Fruit fly (Drosophila melanogaster) whole organism, embryonic: ENCODE data around the gene Lcp65Ac.

Experiments used
- Asciz ChIP-seq: fragments of 200-800 bp; sonication (Bioruptor generic); optimal IDR thresholded peaks from 2 replicates; lab custom pipeline; 2017; ENCODE audit warnings: missing biosample characterization, mild to moderate bottlenecking, missing genetic modification characterization, missing genetic modification reagents
- CG10321 ChIP-seq: fragments of 200-800 bp; sonication (Bioruptor generic); IDR thresholded peaks from 2 replicates; pipeline ENCODE4 v1.3.6; 2022; ENCODE audit warnings: missing biosample characterization, missing genetic modification characterization
- CG10431 ChIP-seq: fragments of 200-800 bp; sonication (Bioruptor generic); optimal IDR thresholded peaks from 3 replicates; lab custom pipeline; 2018; ENCODE audit warnings: missing biosample characterization, mild to moderate bottlenecking, missing genetic modification characterization
- CG11456 ChIP-seq: fragments of 200-800 bp; sonication (Bioruptor generic); IDR thresholded peaks from 3 replicates; pipeline ENCODE4 v1.3.6; 2022; ENCODE audit warnings: missing biosample characterization, missing genetic modification characterization
- CG11504 ChIP-seq: fragments of 200-800 bp; sonication (Bioruptor generic); optimal IDR thresholded peaks from 3 replicates; lab custom pipeline; 2019; ENCODE audit warnings: missing biosample characterization, mild to moderate bottlenecking, missing genetic modification characterization, moderate library complexity
- CG12942 ChIP-seq: fragments of 200-800 bp; sonication (Bioruptor generic); optimal IDR thresholded peaks from 3 replicates; lab custom pipeline; 2016; ENCODE audit warnings: missing biosample characterization, missing genetic modification characterization
- CG13287 ChIP-seq: fragments of 200-800 bp; sonication (Bioruptor generic); IDR thresholded peaks from 2 replicates; pipeline ENCODE4 v1.3.6; 2022; ENCODE audit warnings: missing biosample characterization, missing genetic modification characterization; ENCODE audit not compliant: partially characterized antibody
- CG15011 ChIP-seq: fragments of 200-800 bp; sonication (Bioruptor generic); optimal IDR thresholded peaks from 3 replicates; lab custom pipeline; 2018; ENCODE audit warnings: missing biosample characterization, mild to moderate bottlenecking, missing genetic modification characterization
- CG18011 ChIP-seq: fragments of 200-800 bp; sonication (Bioruptor generic); optimal IDR thresholded peaks from 2 replicates; lab custom pipeline; 2017; ENCODE audit warnings: missing biosample characterization, missing genetic modification characterization, mild to moderate bottlenecking, moderate library complexity, missing genotype
- CG2116 ChIP-seq: fragments of 200-800 bp; sonication (Bioruptor generic); optimal IDR thresholded peaks from 3 replicates; lab custom pipeline; 2018; ENCODE audit warnings: missing biosample characterization, mild to moderate bottlenecking, missing genetic modification characterization
- CG2889 ChIP-seq: fragments of 200-800 bp; sonication (Bioruptor generic); IDR thresholded peaks from 3 replicates; pipeline ENCODE4 v1.3.6; 2022; ENCODE audit warnings: missing biosample characterization, missing genetic modification characterization
- CG31388 ChIP-seq: fragments of 200-800 bp; sonication (Bioruptor generic); optimal IDR thresholded peaks from 2 replicates; lab custom pipeline; 2016; ENCODE audit warnings: missing biosample characterization, missing genetic modification characterization
- CG3163 ChIP-seq: fragments of 200-800 bp; sonication (Bioruptor generic); optimal IDR thresholded peaks from 3 replicates; lab custom pipeline; 2016; ENCODE audit warnings: missing biosample characterization, missing genetic modification characterization
- CG3281 ChIP-seq: fragments of 200-800 bp; sonication (Bioruptor generic); optimal IDR thresholded peaks from 3 replicates; lab custom pipeline; 2017; ENCODE audit warnings: missing biosample characterization, mild to moderate bottlenecking, missing genetic modification characterization
- CG4820 ChIP-seq: fragments of 200-800 bp; sonication (Bioruptor generic); optimal IDR thresholded peaks from 3 replicates; lab custom pipeline; 2016; ENCODE audit warnings: missing biosample characterization, missing genetic modification characterization
- CG4854 ChIP-seq: fragments of 200-800 bp; sonication (Bioruptor generic); optimal IDR thresholded peaks from 2 replicates; lab custom pipeline; 2016; ENCODE audit warnings: missing biosample characterization, missing genetic modification characterization, inconsistent platforms
- CG5180 ChIP-seq: fragments of 200-800 bp; sonication (Bioruptor generic); optimal IDR thresholded peaks from 3 replicates; lab custom pipeline; 2017; ENCODE audit warnings: missing biosample characterization, missing genetic modification characterization, mild to moderate bottlenecking, moderate library complexity, missing genetic modification reagents
- CG6654 ChIP-seq: fragments of 200-800 bp; sonication (Bioruptor generic); optimal IDR thresholded peaks from 2 replicates; lab custom pipeline; 2017; ENCODE audit warnings: missing biosample characterization, mild to moderate bottlenecking, missing genetic modification characterization
- CG6854 ChIP-seq: fragments of 200-800 bp; sonication (Bioruptor generic); optimal IDR thresholded peaks from 3 replicates; lab custom pipeline; 2017; ENCODE audit warnings: missing biosample characterization, mild to moderate bottlenecking, missing genetic modification characterization
- CG7839 ChIP-seq: fragments of 200-800 bp; sonication (Bioruptor generic); optimal IDR thresholded peaks from 3 replicates; lab custom pipeline; 2018; ENCODE audit warnings: missing biosample characterization, mild to moderate bottlenecking, missing genetic modification characterization, moderate library complexity
- CG7987 ChIP-seq: fragments of 200-800 bp; sonication (Bioruptor generic); optimal IDR thresholded peaks from 2 replicates; lab custom pipeline; 2018; ENCODE audit warnings: missing biosample characterization, mild to moderate bottlenecking, missing genetic modification characterization, moderate library complexity
- D ChIP-seq, 2 experiments: fragments of 200-800 bp in 1 of 2; fragments of >200 bp in 1 of 2; sonication (Bioruptor generic) in 1 of 2; optimal IDR thresholded peaks; 2 replicates in 1 of 2; 3 replicates in 1 of 2; lab custom pipeline; 2017; ENCODE audit warnings: mild to moderate bottlenecking in 1 of 2, missing biosample characterization in 1 of 2, missing genetic modification characterization in 1 of 2, missing genetic modification reagents in 1 of 2
- D19B ChIP-seq: fragments of 200-800 bp; sonication (Bioruptor generic); optimal IDR thresholded peaks from 2 replicates; lab custom pipeline; 2017; ENCODE audit warnings: missing biosample characterization, mild to moderate bottlenecking, missing genetic modification characterization
- Dip2 ChIP-seq: fragments of 200-800 bp; sonication (Bioruptor generic); IDR thresholded peaks from 2 replicates; pipeline ENCODE4 v1.3.6; 2022; ENCODE audit warnings: missing biosample characterization, missing genetic modification characterization
- Dp ChIP-seq: fragments of 200-800 bp; sonication (Bioruptor generic); optimal IDR thresholded peaks from 2 replicates; lab custom pipeline; 2018; ENCODE audit warnings: missing biosample characterization, mild to moderate bottlenecking, missing genetic modification characterization, moderate library complexity
- Nf-YC ChIP-seq: fragments of 200-800 bp; optimal IDR thresholded peaks from 3 replicates; lab custom pipeline; 2019; ENCODE audit warnings: missing biosample characterization, mild to moderate bottlenecking, missing genetic modification characterization, moderate library complexity
- Sox102F ChIP-seq: fragments of 200-800 bp; sonication (Bioruptor generic); optimal IDR thresholded peaks from 2 replicates; lab custom pipeline; 2018; ENCODE audit warnings: missing biosample characterization, mild to moderate bottlenecking, missing genetic modification characterization, moderate library complexity
- Ssrp ChIP-seq: fragments of 200-800 bp; sonication (Bioruptor generic); optimal IDR thresholded peaks from 2 replicates; lab custom pipeline; 2018; ENCODE audit warnings: missing biosample characterization, mild to moderate bottlenecking, missing genetic modification characterization, moderate library complexity
- Taf1 ChIP-seq: fragments of 200-800 bp; sonication (Bioruptor generic); IDR thresholded peaks from 2 replicates; pipeline ENCODE4 v1.3.6; 2022; ENCODE audit warnings: missing biosample characterization, missing genetic modification characterization
- Vsx1 ChIP-seq: fragments of 200-800 bp; sonication (Bioruptor generic); optimal IDR thresholded peaks from 2 replicates; lab custom pipeline; 2017; ENCODE audit warnings: missing biosample characterization, mild to moderate bottlenecking, missing genetic modification characterization, missing genetic modification reagents
- ase ChIP-seq: fragments of 200-800 bp; sonication (Bioruptor generic); IDR thresholded peaks from 3 replicates; pipeline ENCODE4 v1.3.6; 2022; ENCODE audit warnings: missing biosample characterization, missing genetic modification characterization
- br ChIP-seq: fragments of >200 bp; optimal IDR thresholded peaks from 2 replicates; lab custom pipeline; 2017
- cg ChIP-seq: fragments of 200-800 bp; sonication (Bioruptor generic); optimal IDR thresholded peaks from 3 replicates; lab custom pipeline; 2019; ENCODE audit warnings: missing biosample characterization, mild to moderate bottlenecking, missing genetic modification characterization, moderate library complexity
- dimm ChIP-seq: fragments of 200-800 bp; sonication (Bioruptor generic); IDR thresholded peaks from 2 replicates; pipeline ENCODE4 v1.3.6; 2022; ENCODE audit warnings: missing biosample characterization, missing genetic modification characterization
- exex ChIP-seq: fragments of 200-800 bp; sonication (Bioruptor generic); optimal IDR thresholded peaks from 4 replicates; lab custom pipeline; 2018; ENCODE audit warnings: missing biosample characterization, mild to moderate bottlenecking, missing genetic modification characterization, moderate library complexity
- eyg ChIP-seq: fragments of 200-800 bp; sonication (Bioruptor generic); optimal IDR thresholded peaks from 3 replicates; lab custom pipeline; 2016; ENCODE audit warnings: missing biosample characterization, missing genetic modification characterization
- fd64A ChIP-seq: fragments of 200-800 bp; sonication (Bioruptor generic); optimal IDR thresholded peaks from 3 replicates; lab custom pipeline; 2018; ENCODE audit warnings: missing biosample characterization, mild to moderate bottlenecking, missing genetic modification characterization
- gfzf ChIP-seq: fragments of 200-800 bp; sonication (Bioruptor generic); optimal IDR thresholded peaks from 2 replicates; lab custom pipeline; 2016; ENCODE audit warnings: missing biosample characterization, mild to moderate bottlenecking, missing genetic modification characterization, moderate library complexity
- grn ChIP-seq: fragments of 200-800 bp; sonication (Bioruptor generic); optimal IDR thresholded peaks from 3 replicates; lab custom pipeline; 2017; ENCODE audit warnings: missing biosample characterization, missing genetic modification characterization
- h ChIP-seq: fragments of >200 bp; optimal IDR thresholded peaks from 2 replicates; lab custom pipeline; 2017
- hbn ChIP-seq: fragments of 200-800 bp; sonication (Bioruptor generic); IDR thresholded peaks from 2 replicates; pipeline ENCODE4 v1.3.6; 2022; ENCODE audit warnings: missing biosample characterization, missing genetic modification characterization; ENCODE audit not compliant: partially characterized antibody
- hkb ChIP-seq, 2 experiments: fragments of 200-800 bp in 1 of 2; fragments of >200 bp in 1 of 2; sonication (Bioruptor generic) in 1 of 2; IDR thresholded peaks in 1 of 2; optimal IDR thresholded peaks in 1 of 2; 2 replicates each; pipeline versions ENCODE4 v1.3.6 to Lab custom; 2017 to 2022; ENCODE audit warnings: missing biosample characterization in 1 of 2, missing genetic modification characterization in 1 of 2
- ind ChIP-seq: fragments of 200-800 bp; sonication (Bioruptor generic); optimal IDR thresholded peaks from 3 replicates; lab custom pipeline; 2016; ENCODE audit warnings: missing biosample characterization, missing genetic modification characterization
- lov ChIP-seq, 2 experiments: fragments of 200-800 bp in 1 of 2; fragments of >200 bp in 1 of 2; sonication (Bioruptor generic) in 1 of 2; IDR thresholded peaks in 1 of 2; optimal IDR thresholded peaks in 1 of 2; 2 replicates in 1 of 2; 3 replicates in 1 of 2; pipeline versions ENCODE4 v1.3.6 to Lab custom; 2017 to 2022; ENCODE audit warnings: missing biosample characterization in 1 of 2, missing genetic modification characterization in 1 of 2
- ranshi ChIP-seq: fragments of 200-800 bp; sonication (Bioruptor generic); IDR thresholded peaks from 2 replicates; pipeline ENCODE4 v1.3.6; 2022; ENCODE audit warnings: missing biosample characterization, missing genetic modification characterization
- sna ChIP-seq: fragments of 200-800 bp; sonication (Bioruptor generic); IDR thresholded peaks from 2 replicates; pipeline ENCODE4 v1.3.6; 2022; ENCODE audit warnings: missing biosample characterization, missing genetic modification characterization; ENCODE audit not compliant: partially characterized antibody
- sob ChIP-seq: fragments of 200-800 bp; sonication (Bioruptor generic); IDR thresholded peaks from 2 replicates; pipeline ENCODE4 v1.3.6; 2022; ENCODE audit warnings: missing biosample characterization, missing genetic modification characterization

The Lcp65Ac gene

DNA sequence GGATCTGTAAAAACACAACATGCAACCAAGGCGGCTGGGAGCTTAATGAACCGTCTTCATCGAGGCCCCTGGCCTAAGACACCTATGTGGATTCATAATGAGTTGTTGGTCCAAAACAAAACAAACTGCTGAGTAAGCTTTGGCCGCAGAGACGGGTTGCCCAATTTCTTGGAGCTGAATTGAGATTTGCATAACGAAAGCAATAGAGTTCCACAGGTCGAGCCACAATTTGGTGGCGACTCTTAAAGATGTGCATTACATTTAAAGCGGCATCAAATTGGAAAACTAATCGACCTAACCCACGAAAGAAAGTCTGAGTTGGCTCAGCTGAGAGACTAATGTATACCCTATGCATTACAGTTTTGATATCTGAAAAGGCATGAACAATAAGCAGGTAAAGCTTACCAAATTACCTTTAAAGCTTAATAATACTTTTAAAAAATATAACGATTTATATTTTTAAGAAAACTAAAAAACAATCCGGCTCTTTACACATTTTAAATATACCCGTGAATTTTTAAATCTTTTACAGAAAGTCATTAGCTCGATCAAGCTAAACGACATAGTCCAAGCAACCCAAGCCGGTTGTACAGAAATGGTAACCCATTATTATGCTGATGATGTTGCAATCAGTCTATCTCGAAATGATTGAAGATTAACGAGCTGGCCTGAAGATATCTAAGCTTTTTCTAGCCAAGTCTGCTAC lies 12.9 kb downstream of the Lcp65Ac start, which contains the start of gene CG13297 (continued):
- TF ChIP-seq Taf1 (GFP tag; lab: Robert Waterston, UW) = no peak
- peak; percentile 64 for TF ChIP-seq Asciz (GFP tag; lab: Kevin White, UChicago)
- TF ChIP-seq sob (GFP tag; lab: Robert Waterston, UW) = peak; percentile 40; the same call in 1 of the 2 replicates
- no peak for TF ChIP-seq CG18011
- TF ChIP-seq CG5180 = peak; percentile 63
- no peak for TF ChIP-seq CG4854 (GFP tag; lab: Kevin White, UChicago)
- TF ChIP-seq CG31388 (GFP tag; lab: Kevin White, UChicago) = no peak
- TF ChIP-seq dimm (GFP tag; lab: Robert Waterston, UW) = no peak
- TF ChIP-seq exex = no peak
- peak; percentile 45 for TF ChIP-seq ind
- TF ChIP-seq Vsx1 = peak; percentile 46
- TF ChIP-seq Nf-YC (tag; lab: Kevin White, UChicago) = no peak
- no peak for TF ChIP-seq CG6854 (GFP tag; lab: Kevin White, UChicago)
- no peak for TF ChIP-seq sna (GFP tag; lab: Robert Waterston, UW)
- no peak for TF ChIP-seq CG7987 (GFP tag; lab: Kevin White, UChicago)
- TF ChIP-seq CG10321 (GFP tag; lab: Robert Waterston, UW) = no peak
- TF ChIP-seq lov (optimal IDR thresholded peaks at IDR 0.05; lab: Kevin White, UChicago) = no peak
- no peak for TF ChIP-seq lov (GFP tag; IDR thresholded peaks at IDR 0.05; lab: Robert Waterston, UW)
- no peak for TF ChIP-seq D (optimal IDR thresholded peaks at IDR 0.05; lab: Kevin White, UChicago)
- TF ChIP-seq D (GFP tag; optimal IDR thresholded peaks at IDR 0.05; lab: Kevin White, UChicago) = peak; percentile 57
- no peak for TF ChIP-seq CG12942 (GFP tag; lab: Kevin White, UChicago)
- no peak for TF ChIP-seq CG2116
- no peak for TF ChIP-seq fd64A
- TF ChIP-seq br (lab: Kevin White, UChicago) = no peak
- TF ChIP-seq CG11504 = peak; percentile 86
- no peak for TF ChIP-seq CG3281
- TF ChIP-seq CG15011 (GFP tag; lab: Kevin White, UChicago) = no peak
- no peak for TF ChIP-seq cg
- TF ChIP-seq CG6654 = no peak
- no peak for TF ChIP-seq Dp
- TF ChIP-seq Sox102F (GFP tag; lab: Kevin White, UChicago) = peak; percentile 76
- TF ChIP-seq eyg = no peak
- TF ChIP-seq hkb (optimal IDR thresholded peaks at IDR 0.05; lab: Kevin White, UChicago) = no peak
- TF ChIP-seq hkb (GFP tag; IDR thresholded peaks at IDR 0.05; lab: Robert Waterston, UW) = peak; percentile 65; the same call in 1 of the 2 replicates
- TF ChIP-seq ranshi (GFP tag; lab: Robert Waterston, UW) = peak; percentile 21; the same call in 1 of the 2 replicates
- peak; percentile 64 for TF ChIP-seq CG7839 (tag; lab: Kevin White, UChicago)
- peak; percentile 30 for TF ChIP-seq D19B (GFP tag; lab: Kevin White, UChicago)
- TF ChIP-seq Dip2 (GFP tag; lab: Robert Waterston, UW) = no peak
- TF ChIP-seq grn (GFP tag; lab: Kevin White, UChicago) = peak; percentile 76
- TF ChIP-seq CG11456 (GFP tag; lab: Robert Waterston, UW) = no peak
- TF ChIP-seq CG10431 = no peak
- TF ChIP-seq CG4820 (GFP tag; lab: Kevin White, UChicago) = peak; percentile 32
- no peak for TF ChIP-seq gfzf (GFP tag; lab: Kevin White, UChicago)
- no peak for TF ChIP-seq CG3163 (GFP tag; lab: Kevin White, UChicago)
- TF ChIP-seq hbn = no peak
- peak; percentile 54; the same call in 1 of the 3 replicates for TF ChIP-seq ase (GFP tag; lab: Robert Waterston, UW)
- TF ChIP-seq CG13287 (GFP tag; lab: Robert Waterston, UW) = no peak
- TF ChIP-seq Ssrp (tag; lab: Kevin White, UChicago) = peak; percentile 68
- TF ChIP-seq h (lab: Kevin White, UChicago) = no peak
- TF ChIP-seq CG2889 = no peak
